Worm (Caenorhabditis elegans): ENCODE data around the gene C09F5.3.

DNA sequence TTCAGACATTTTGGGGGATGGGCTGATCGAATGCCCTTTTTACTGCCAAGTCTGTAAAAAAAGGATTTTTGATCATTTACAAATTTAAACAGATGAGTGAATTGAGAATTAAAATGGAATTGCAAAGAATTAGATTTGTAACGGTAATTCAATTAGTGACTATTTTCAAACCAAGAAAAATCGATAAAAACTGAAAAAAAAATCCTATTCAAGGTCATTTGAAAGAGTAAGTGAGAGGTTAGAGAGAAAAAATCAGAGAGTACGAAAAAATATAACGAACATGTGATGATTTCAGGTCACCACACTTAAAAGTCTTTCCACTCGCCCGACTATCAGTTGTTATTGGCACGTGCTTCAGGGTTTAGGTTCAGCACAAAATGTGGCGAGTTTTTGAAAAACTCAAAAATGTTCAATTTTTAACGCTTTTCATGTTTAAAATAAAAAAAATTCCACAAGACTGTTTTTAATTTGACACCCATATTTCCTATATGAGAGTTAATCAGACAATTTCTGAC, 44.8 kb downstream of the C09F5.3 start, which contains the start of gene T19C3.4:
- TF ChIP-seq scrt-1 (GFP tag; IDR thresholded peaks at IDR 0.05) (no peak), hnd-1 (tag; optimal IDR thresholded peaks at IDR 0.05) (no peak), B0310.2 (tag; optimal IDR thresholded peaks at IDR 0.05) (no peak), ama-1 (optimal IDR thresholded peaks at IDR 0.05) (no peak), tra-4 (tag; optimal IDR thresholded peaks at IDR 0.05) (no peak), hmbx-1 (tag; optimal IDR thresholded peaks at IDR 0.05) (no peak), pes-1 (GFP tag; IDR thresholded peaks at IDR 0.05) (no peak)

All from whole organism, early embryonic.